Fruit fly (Drosophila melanogaster) whole organism: ENCODE measurements around the gene Ucp4C.

Experiments used
- CG8478 ChIP-seq: fragments of >200 bp; optimal IDR thresholded peaks from 2 replicates; lab custom pipeline; 2018; ENCODE audit warnings: inconsistent platforms
- EcR ChIP-seq, 2 experiments: fragments of >200 bp; optimal IDR thresholded peaks; 2 replicates each; lab custom pipeline; 2017; ENCODE audit warnings: missing biosample characterization in 2 of 2, missing genetic modification characterization in 2 of 2, missing genetic modification reagents in 2 of 2
- pan ChIP-seq: fragments of >200 bp; optimal IDR thresholded peaks from 2 replicates; lab custom pipeline; 2017
- psq ChIP-seq: fragments of >200 bp; optimal IDR thresholded peaks from 2 replicates; lab custom pipeline; 2017

DNA sequence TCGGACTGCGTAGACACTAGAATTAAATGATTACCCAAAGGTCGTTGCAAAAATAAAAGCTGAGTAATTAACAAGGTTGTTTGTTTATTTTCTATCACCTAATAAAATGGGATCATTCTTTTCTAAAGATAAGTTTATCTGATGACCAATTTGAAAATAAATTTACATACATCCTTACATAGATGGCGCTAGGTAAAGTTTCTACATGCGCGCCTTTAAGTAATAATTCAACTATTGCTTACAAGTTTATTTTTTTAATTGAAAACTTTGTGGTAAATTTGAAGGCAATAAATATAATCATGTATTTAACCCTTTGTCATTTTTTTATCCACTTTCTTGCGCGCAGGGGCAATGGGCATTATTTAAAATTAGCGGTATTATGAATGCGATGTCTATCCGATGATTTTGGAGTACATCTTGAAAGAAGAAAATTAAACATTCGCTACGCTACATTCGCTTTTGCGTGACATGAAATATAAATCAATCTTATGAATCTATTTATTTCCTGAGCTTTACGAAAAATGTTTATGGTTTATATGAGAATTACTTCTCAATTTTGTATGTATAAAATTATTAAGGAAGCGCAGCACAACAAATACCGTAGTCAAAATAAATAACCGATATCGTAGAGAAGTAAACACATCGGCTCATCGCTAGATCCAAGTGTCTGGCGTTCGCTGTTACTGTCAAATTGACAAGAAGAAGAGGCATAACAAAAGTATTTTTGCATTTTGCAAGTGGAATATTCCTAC is 19.4 kb upstream of the Ucp4C start, which contains the start of gene CG9044:
- TF ChIP-seq pan (lab: Kevin White, UChicago) (no peak), EcR (GFP tag; optimal IDR thresholded peaks at IDR 0.05; lab: Kevin White, UChicago) (no peak), CG8478 (lab: Kevin White, UChicago) (no peak), psq (no peak)
